Worm (Caenorhabditis elegans) whole organism, L1 larva: Measurements from ENCODE around the gene F46G10.4.

ENCODE experiments used
- aha-1 ChIP-seq: fragments of 150-350 bp; optimal IDR thresholded peaks from 2 replicates; lab custom pipeline; 2014; ENCODE audit warnings: missing biosample characterization, missing genetic modification characterization
- elt-3 ChIP-seq, 6 experiments: fragments of 150-350 bp in 1 of 6; sonication (generic microtip); optimal IDR thresholded peaks; 2 replicates each; lab custom pipeline; 2017 to 2018; ENCODE audit warnings: missing biosample characterization in 6 of 6, missing genetic modification characterization in 6 of 6, inconsistent platforms in 1 of 6
- lir-3 ChIP-seq: sonication (generic microtip); optimal IDR thresholded peaks from 2 replicates; lab custom pipeline; 2016; ENCODE audit warnings: mild to moderate bottlenecking, missing genetic modification characterization, moderate library complexity, missing compliant biosample characterization; ENCODE audit not compliant: poor library complexity

DNA sequence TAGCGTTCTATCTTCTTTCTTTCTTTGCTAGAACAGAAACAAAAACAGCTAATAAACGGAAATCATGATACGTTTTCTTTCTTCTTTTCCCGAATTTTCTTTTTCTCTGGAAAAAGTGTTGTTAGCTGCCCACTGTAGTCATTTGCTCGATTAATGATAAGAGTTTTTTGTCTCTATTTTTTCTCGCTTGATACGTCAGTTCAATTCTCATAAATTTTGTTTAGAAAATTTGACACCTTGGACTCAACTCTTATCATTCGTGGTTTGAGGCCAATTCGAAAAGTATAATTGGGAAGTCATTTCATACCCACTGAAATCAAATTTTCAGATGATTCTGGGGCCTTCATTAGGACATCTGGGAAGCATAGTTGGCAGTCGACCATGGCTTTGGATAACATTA is 8.0 kb downstream of the F46G10.4 start:
- TF ChIP-seq lir-3 (tag; lab: Kevin White, UChicago) (no peak), aha-1 (tag; lab: Kevin White, UChicago) (no peak), elt-3 (tag; optimal IDR thresholded peaks at IDR 0.05; lab: Kevin White, UChicago) (no peak)
